Fruit fly (Drosophila melanogaster): ENCODE measurements around the gene CG5114.

DNA sequence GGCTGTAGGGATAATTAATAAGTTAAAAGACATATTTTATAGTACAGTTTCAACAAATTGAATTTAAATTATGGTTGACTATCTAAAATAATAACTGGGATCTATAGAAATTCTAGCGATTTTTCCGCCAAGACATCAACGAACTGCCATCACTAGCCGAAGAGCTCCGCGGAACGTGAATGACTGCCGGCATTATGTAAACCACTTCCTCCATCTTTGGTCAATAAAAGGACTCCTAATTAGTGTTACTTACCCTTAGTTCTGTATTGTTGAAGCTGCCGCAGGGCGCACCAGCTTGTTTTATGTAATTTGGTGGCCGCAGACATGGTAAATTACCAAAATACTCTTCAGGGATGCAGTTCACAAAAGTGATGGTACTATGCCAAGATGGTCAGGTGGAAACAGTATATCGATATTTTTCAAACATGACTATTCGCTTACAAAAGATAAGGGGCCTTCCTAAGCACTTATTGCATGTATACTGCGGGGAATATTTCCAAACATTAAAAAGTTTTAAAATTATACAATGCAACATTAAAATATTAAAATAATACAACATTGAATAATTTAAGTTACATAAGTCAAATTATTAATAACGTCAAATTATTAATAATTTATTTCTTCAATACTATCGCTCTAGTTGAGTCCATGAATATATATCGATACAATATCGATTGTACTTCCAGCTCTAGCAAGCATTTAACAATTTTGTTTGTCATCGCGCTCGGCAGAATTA lies 16.8 kb downstream of the CG5114 start, which contains the start of the genes mRpL39 and Prosbeta2:
- TF ChIP-seq CG9948 (tag; optimal IDR thresholded peaks at IDR 0.05) (no peak), CG4496 (GFP tag; IDR thresholded peaks at IDR 0.05) (peak; percentile 66; the same call in 1 of the 3 replicates), rn (GFP tag; IDR thresholded peaks at IDR 0.05) (peak; percentile 60; the same call in 1 of the 2 replicates), CG12605 (GFP tag; IDR thresholded peaks at IDR 0.05) (no peak), Ets98B (GFP tag; IDR thresholded peaks at IDR 0.05) (no peak), CG32121 (GFP tag; IDR thresholded peaks at IDR 0.05) (peak; percentile 61)
